Worm (Caenorhabditis elegans) whole organism, L4/young adult: ENCODE results near the gene acc-1.

ENCODE experiments used
- W03F9.2 ChIP-seq: fragments of 150-350 bp; optimal IDR thresholded peaks from 2 replicates; lab custom pipeline; 2014; ENCODE audit warnings: missing biosample characterization, missing genetic modification characterization
- dao-5 ChIP-seq: sonication (generic microtip); optimal IDR thresholded peaks from 2 replicates; lab custom pipeline; 2016; ENCODE audit warnings: missing genotype, missing genetic modification characterization, moderate library complexity, missing compliant biosample characterization
- him-1 ChIP-seq: sonication (generic microtip); optimal IDR thresholded peaks from 2 replicates; lab custom pipeline; 2016; ENCODE audit warnings: missing genotype, missing genetic modification reagents, missing genetic modification characterization, missing compliant biosample characterization

DNA sequence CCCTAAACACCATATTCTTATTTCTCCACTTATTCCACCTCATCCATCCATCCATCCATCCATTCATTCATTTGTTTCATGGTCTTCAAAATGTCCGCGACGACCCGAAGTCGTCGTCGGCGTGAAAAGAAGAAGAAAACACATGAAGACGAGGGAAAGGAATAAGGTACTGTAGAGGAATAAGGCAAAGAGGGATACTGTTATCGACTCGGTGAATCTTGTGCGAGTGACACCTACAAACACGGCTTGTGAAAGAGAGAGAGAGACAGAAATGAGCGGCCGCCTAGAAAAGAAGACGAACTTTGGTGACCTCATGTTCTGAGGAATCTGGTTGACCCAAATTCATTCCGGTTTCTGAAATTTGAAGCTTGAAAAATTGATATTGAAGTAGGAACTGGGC, 48.8 kb upstream of the acc-1 start:
- TF ChIP-seq him-1 (tag; lab: Kevin White, UChicago), result no peak
- TF ChIP-seq W03F9.2 (tag; lab: Kevin White, UChicago), result no peak
- no peak for TF ChIP-seq dao-5 (tag; lab: Kevin White, UChicago)
